Worm (Caenorhabditis elegans) whole organism, late embryonic: ENCODE data around the gene str-206.

Experiments used
- C38D4.7 ChIP-seq: fragments of 200-800 bp; sonication (Bioruptor generic); optimal IDR thresholded peaks from 2 replicates; lab custom pipeline; 2018; ENCODE audit warnings: mild to moderate bottlenecking, missing genetic modification characterization, moderate library complexity, missing compliant biosample characterization
- F13H6.1 ChIP-seq: sonication (generic microtip); optimal IDR thresholded peaks from 2 replicates; lab custom pipeline; 2016; ENCODE audit warnings: missing genetic modification characterization, missing compliant biosample characterization
- K09A11.1 ChIP-seq: sonication (generic microtip); optimal IDR thresholded peaks from 2 replicates; lab custom pipeline; 2017; ENCODE audit warnings: antibody characterized with exemption, mild to moderate bottlenecking, missing genetic modification characterization, missing compliant biosample characterization; ENCODE audit not compliant: insufficient read depth
- T23F11.4 ChIP-seq: fragments of 200-800 bp; sonication (Bioruptor generic); optimal IDR thresholded peaks from 2 replicates; lab custom pipeline; 2018; ENCODE audit warnings: mild to moderate bottlenecking, missing genetic modification characterization, missing compliant biosample characterization
- ahr-1 ChIP-seq: sonication (generic microtip); optimal IDR thresholded peaks from 2 replicates; lab custom pipeline; 2016; ENCODE audit warnings: missing genetic modification characterization, missing compliant biosample characterization
- ama-1 ChIP-seq: fragments of 150-350 bp; optimal IDR thresholded peaks from 2 replicates; lab custom pipeline; 2014
- ceh-14 ChIP-seq: sonication (generic microtip); optimal IDR thresholded peaks from 2 replicates; lab custom pipeline; 2016; ENCODE audit warnings: missing genotype, missing genetic modification characterization, missing compliant biosample characterization
- ceh-18 ChIP-seq: sonication (generic microtip); optimal IDR thresholded peaks from 2 replicates; lab custom pipeline; 2016; ENCODE audit warnings: missing genetic modification characterization, missing compliant biosample characterization
- ceh-2 ChIP-seq: sonication (generic microtip); optimal IDR thresholded peaks from 2 replicates; lab custom pipeline; 2016; ENCODE audit warnings: missing genotype, missing genetic modification characterization, missing compliant biosample characterization
- ceh-31 ChIP-seq: sonication (generic microtip); optimal IDR thresholded peaks from 2 replicates; lab custom pipeline; 2016; ENCODE audit warnings: missing genetic modification characterization, missing compliant biosample characterization
- ceh-34 ChIP-seq: sonication (generic microtip); optimal IDR thresholded peaks from 2 replicates; lab custom pipeline; 2016; ENCODE audit warnings: mild to moderate bottlenecking, missing genetic modification characterization, missing compliant biosample characterization
- ceh-9 ChIP-seq: sonication (generic microtip); optimal IDR thresholded peaks from 2 replicates; lab custom pipeline; 2016; ENCODE audit warnings: mild to moderate bottlenecking, missing genetic modification characterization, inconsistent platforms, missing compliant biosample characterization
- dve-1 ChIP-seq: sonication (generic microtip); optimal IDR thresholded peaks from 2 replicates; lab custom pipeline; 2017; ENCODE audit warnings: antibody characterized with exemption, mild to moderate bottlenecking, missing genetic modification characterization, missing compliant biosample characterization
- elt-2 ChIP-seq: sonication (generic microtip); optimal IDR thresholded peaks from 2 replicates; lab custom pipeline; 2016; ENCODE audit warnings: missing genetic modification reagents, missing genetic modification characterization, missing compliant biosample characterization
- elt-4 ChIP-seq: sonication (generic microtip); optimal IDR thresholded peaks from 2 replicates; lab custom pipeline; 2016; ENCODE audit warnings: missing genetic modification characterization, missing compliant biosample characterization
- ets-4 ChIP-seq: sonication (generic microtip); optimal IDR thresholded peaks from 2 replicates; lab custom pipeline; 2016; ENCODE audit warnings: missing genetic modification characterization, missing compliant biosample characterization
- eyg-1 ChIP-seq: sonication (generic microtip); optimal IDR thresholded peaks from 2 replicates; lab custom pipeline; 2016; ENCODE audit warnings: missing genotype, missing genetic modification characterization, missing compliant biosample characterization
- fkh-6 ChIP-seq: sonication (generic microtip); optimal IDR thresholded peaks from 2 replicates; lab custom pipeline; 2016; ENCODE audit warnings: missing genetic modification characterization, missing compliant biosample characterization
- hlh-13 ChIP-seq: fragments of 200-800 bp; sonication (Bioruptor generic); optimal IDR thresholded peaks from 2 replicates; lab custom pipeline; 2018; ENCODE audit warnings: mild to moderate bottlenecking, missing genetic modification characterization, missing compliant biosample characterization
- hlh-15 ChIP-seq: sonication (generic microtip); optimal IDR thresholded peaks from 2 replicates; lab custom pipeline; 2016; ENCODE audit warnings: missing genetic modification characterization, missing compliant biosample characterization
- hlh-30 ChIP-seq: sonication (generic microtip); optimal IDR thresholded peaks from 2 replicates; lab custom pipeline; 2017; ENCODE audit warnings: antibody characterized with exemption, missing genetic modification characterization, missing compliant biosample characterization; ENCODE audit not compliant: insufficient read depth
- hlh-6 ChIP-seq: sonication (generic microtip); optimal IDR thresholded peaks from 2 replicates; lab custom pipeline; 2016; ENCODE audit warnings: missing genotype, missing genetic modification characterization, missing compliant biosample characterization
- hlh-8 ChIP-seq: sonication (generic microtip); optimal IDR thresholded peaks from 2 replicates; lab custom pipeline; 2016; ENCODE audit warnings: missing genotype, missing genetic modification characterization, missing compliant biosample characterization
- madf-2 ChIP-seq: sonication (generic microtip); optimal IDR thresholded peaks from 2 replicates; lab custom pipeline; 2017; ENCODE audit warnings: missing genetic modification characterization, missing compliant biosample characterization
- nfya-1 ChIP-seq: sonication (generic microtip); optimal IDR thresholded peaks from 2 replicates; lab custom pipeline; 2017; ENCODE audit warnings: missing genetic modification characterization, mild to moderate bottlenecking, missing compliant biosample characterization, antibody characterized with exemption, moderate library complexity
- nhr-11 ChIP-seq: fragments of 150-350 bp; optimal IDR thresholded peaks from 2 replicates; lab custom pipeline; 2014; ENCODE audit warnings: missing biosample characterization, missing genetic modification characterization
- odd-2 ChIP-seq: sonication (generic microtip); optimal IDR thresholded peaks from 2 replicates; lab custom pipeline; 2017; ENCODE audit warnings: antibody characterized with exemption, mild to moderate bottlenecking, missing genetic modification characterization, missing compliant biosample characterization
- pag-3 ChIP-seq: sonication (generic microtip); optimal IDR thresholded peaks from 2 replicates; lab custom pipeline; 2016; ENCODE audit warnings: missing compliant biosample characterization, missing genetic modification characterization, borderline replicate concordance
- pat-9 ChIP-seq: fragments of 200-800 bp; sonication (Bioruptor generic); optimal IDR thresholded peaks from 2 replicates; lab custom pipeline; 2018; ENCODE audit warnings: mild to moderate bottlenecking, missing genetic modification characterization, moderate library complexity, missing compliant biosample characterization
- pqm-1 ChIP-seq: sonication (generic microtip); optimal IDR thresholded peaks from 2 replicates; lab custom pipeline; 2016; ENCODE audit warnings: missing genetic modification characterization, missing compliant biosample characterization
- pros-1 ChIP-seq: fragments of 150-350 bp; optimal IDR thresholded peaks from 2 replicates; lab custom pipeline; 2014; ENCODE audit warnings: missing biosample characterization, missing genetic modification reagents, missing genetic modification characterization
- ref-2 ChIP-seq: sonication (generic microtip); optimal IDR thresholded peaks from 2 replicates; lab custom pipeline; 2016; ENCODE audit warnings: missing genetic modification characterization, missing compliant biosample characterization
- rnt-1 ChIP-seq: sonication (generic microtip); optimal IDR thresholded peaks from 2 replicates; lab custom pipeline; 2016; ENCODE audit warnings: missing genetic modification characterization, missing compliant biosample characterization
- sdc-2 ChIP-seq: sonication (generic microtip); optimal IDR thresholded peaks from 2 replicates; lab custom pipeline; 2016; ENCODE audit warnings: missing genotype, missing genetic modification characterization, missing compliant biosample characterization
- sox-2 ChIP-seq: fragments of 200-800 bp; sonication (Bioruptor generic); IDR thresholded peaks from 2 replicates; pipeline ENCODE4 v1.3.6; 2022; ENCODE audit warnings: missing genetic modification reagents, missing genetic modification characterization, missing compliant biosample characterization
- sox-4 ChIP-seq: sonication (generic microtip); optimal IDR thresholded peaks from 2 replicates; lab custom pipeline; 2017; ENCODE audit warnings: mild to moderate bottlenecking, missing genetic modification characterization, inconsistent platforms, missing compliant biosample characterization
- tbx-2 ChIP-seq: sonication (generic microtip); optimal IDR thresholded peaks from 2 replicates; lab custom pipeline; 2016; ENCODE audit warnings: missing genetic modification characterization, missing compliant biosample characterization
- tbx-7 ChIP-seq: sonication (generic microtip); optimal IDR thresholded peaks from 2 replicates; lab custom pipeline; 2016; ENCODE audit warnings: missing genotype, missing genetic modification characterization, missing compliant biosample characterization
- unc-42 ChIP-seq: sonication (generic microtip); optimal IDR thresholded peaks from 2 replicates; lab custom pipeline; 2016; ENCODE audit warnings: missing genotype, missing genetic modification characterization, missing compliant biosample characterization
- unc-55 ChIP-seq: sonication (generic microtip); optimal IDR thresholded peaks from 2 replicates; lab custom pipeline; 2017; ENCODE audit warnings: missing biosample characterization, missing genetic modification reagents, missing genetic modification characterization

str-206 gene

DNA sequence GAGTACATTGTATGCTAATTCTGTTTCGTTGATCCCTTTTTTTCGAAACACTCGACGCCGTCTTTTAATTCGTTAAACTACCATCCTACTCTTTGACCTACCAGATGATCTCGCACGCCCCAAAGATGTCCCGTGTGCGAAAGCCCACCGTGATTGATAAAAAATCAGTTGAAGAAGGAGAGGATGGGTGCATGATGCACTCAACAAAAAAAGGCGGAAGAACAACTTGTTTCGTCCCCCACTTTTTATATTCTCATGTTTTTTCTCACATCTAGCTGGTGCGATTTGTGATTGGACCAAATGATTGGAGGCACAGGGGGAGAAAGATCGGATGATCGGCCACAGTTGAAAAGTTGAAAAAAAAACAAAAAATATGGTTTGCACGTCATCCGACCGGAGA, 20.4 kb downstream of the str-206 start:
- TF ChIP-seq rnt-1 (tag; lab: Kevin White, UChicago) (no peak), ceh-9 (tag; lab: Kevin White, UChicago) (no peak), pros-1 (tag; lab: Kevin White, UChicago) (no peak), hlh-13 (no peak), unc-42 (tag; lab: Kevin White, UChicago) (no peak), hlh-8 (no peak)
- TF ChIP-seq, all 69 proteins: peak for 0

- TF ChIP-seq hlh-15 (tag; lab: Kevin White, UChicago) (no peak), F13H6.1 (no peak), C38D4.7 (no peak), K09A11.1 (tag; lab: Kevin White, UChicago) (no peak), sox-4 (tag; lab: Kevin White, UChicago) (no peak), T23F11.4 (no peak), elt-4 (tag; lab: Kevin White, UChicago) (no peak), ceh-14 (no peak), pat-9 (no peak), eyg-1 (tag; lab: Kevin White, UChicago) (no peak), madf-2 (no peak)
Measured at ce11 chrV:6239855-6240254, 21.9 kb downstream of the str-206 start.

ce11 chrV:6240735-6241134, 22.8 kb downstream of the str-206 start:
- TF ChIP-seq sox-2 (GFP tag; lab: Robert Waterston, UW) (no peak), ceh-31 (tag; lab: Kevin White, UChicago) (no peak), nhr-11 (tag; lab: Kevin White, UChicago) (no peak)
- TF ChIP-seq, all 69 proteins: peak for 0

DNA sequence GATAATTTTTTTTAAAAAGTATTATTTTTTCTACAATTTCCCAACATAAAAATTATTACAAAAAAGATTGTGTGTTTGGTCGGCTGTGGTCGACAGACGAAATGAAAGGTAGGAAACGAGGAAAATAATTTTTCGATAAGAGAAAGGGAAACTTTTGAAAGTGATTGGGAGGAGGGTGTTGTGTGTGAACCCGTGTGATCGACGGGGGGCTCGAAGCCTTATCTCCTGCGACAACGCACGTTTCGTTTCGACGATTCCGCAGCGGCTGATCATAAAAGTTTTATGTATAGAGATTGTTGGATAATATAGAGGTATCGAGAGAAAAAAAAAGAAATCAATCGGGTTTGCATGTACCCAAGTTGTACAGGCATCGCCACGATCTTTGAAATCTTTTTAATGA, 25.3 kb downstream of the str-206 start:
- TF ChIP-seq ets-4 (tag; lab: Kevin White, UChicago): no peak
- peak; percentile 0 for TF ChIP-seq elt-2 (tag; lab: Kevin White, UChicago)

DNA sequence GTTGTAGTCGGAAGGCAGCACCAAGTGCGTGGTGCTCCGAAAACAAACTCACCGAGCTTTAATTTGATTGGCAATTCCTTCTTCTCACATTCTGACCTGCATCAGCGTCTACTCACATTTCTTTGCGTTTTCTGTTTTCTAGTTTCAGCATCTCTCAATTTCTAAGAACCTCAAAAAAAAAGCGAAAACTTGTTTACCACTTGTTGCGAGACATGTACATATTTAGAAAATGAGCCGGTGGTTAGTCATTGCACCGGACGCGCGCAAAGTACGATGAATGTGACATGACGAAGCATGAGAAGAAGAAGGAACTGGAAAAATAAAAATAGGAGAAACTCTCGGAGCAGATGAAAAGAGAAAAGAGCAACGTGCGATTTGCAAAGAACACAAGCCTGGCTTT, 26.7 kb downstream of the str-206 start:
- no peak for TF ChIP-seq ama-1
- no peak for TF ChIP-seq tbx-2 (tag; lab: Kevin White, UChicago)
- TF ChIP-seq unc-42 (tag; lab: Kevin White, UChicago): peak; percentile 45

ce11 chrV:6246454-6246981, 28.6 kb downstream of the str-206 start, which contains the start of gene dmd-7:
TSS of gene dmd-7 (plus strand) at chrV:6246931.
- TF ChIP-seq pros-1 (tag; lab: Kevin White, UChicago): peak; percentile 70
- peak; percentile 86 for TF ChIP-seq ceh-18 (tag; lab: Kevin White, UChicago)
- TF ChIP-seq tbx-2 (tag; lab: Kevin White, UChicago): peak; percentile 76
- TF ChIP-seq ref-2 (tag; lab: Kevin White, UChicago): peak; percentile 70
- TF ChIP-seq elt-2 (tag; lab: Kevin White, UChicago): peak; percentile 50
- TF ChIP-seq ceh-31 (tag; lab: Kevin White, UChicago): peak; percentile 64
- TF ChIP-seq odd-2: no peak
- peak; percentile 3 for TF ChIP-seq ceh-2 (tag; lab: Kevin White, UChicago)
- no peak for TF ChIP-seq T23F11.4
- TF ChIP-seq hlh-30: peak; percentile 78
- TF ChIP-seq pqm-1 (tag; lab: Kevin White, UChicago): peak; percentile 26
- TF ChIP-seq nfya-1: peak; percentile 63
- peak; percentile 61 for TF ChIP-seq F13H6.1
- no peak for TF ChIP-seq tbx-7
- TF ChIP-seq rnt-1 (tag; lab: Kevin White, UChicago): peak; percentile 28
- TF ChIP-seq fkh-6 (tag; lab: Kevin White, UChicago): peak; percentile 13
- TF ChIP-seq unc-55: peak; percentile 72
- TF ChIP-seq pag-3 (tag; lab: Kevin White, UChicago): no peak
- TF ChIP-seq unc-42 (tag; lab: Kevin White, UChicago): peak; percentile 38
- peak; percentile 49 for TF ChIP-seq ceh-34
- TF ChIP-seq madf-2: peak; percentile 59
- TF ChIP-seq ahr-1 (tag; lab: Kevin White, UChicago): no peak
- peak; percentile 57 for TF ChIP-seq dve-1 (tag; lab: Kevin White, UChicago)
- TF ChIP-seq hlh-6 (tag; lab: Kevin White, UChicago): peak; percentile 38
- peak; percentile 40 for TF ChIP-seq sdc-2 (tag; lab: Kevin White, UChicago)
